Worm (Caenorhabditis elegans): ENCODE measurements around the gene Y1B5A.1.

The Y1B5A.1 gene

DNA sequence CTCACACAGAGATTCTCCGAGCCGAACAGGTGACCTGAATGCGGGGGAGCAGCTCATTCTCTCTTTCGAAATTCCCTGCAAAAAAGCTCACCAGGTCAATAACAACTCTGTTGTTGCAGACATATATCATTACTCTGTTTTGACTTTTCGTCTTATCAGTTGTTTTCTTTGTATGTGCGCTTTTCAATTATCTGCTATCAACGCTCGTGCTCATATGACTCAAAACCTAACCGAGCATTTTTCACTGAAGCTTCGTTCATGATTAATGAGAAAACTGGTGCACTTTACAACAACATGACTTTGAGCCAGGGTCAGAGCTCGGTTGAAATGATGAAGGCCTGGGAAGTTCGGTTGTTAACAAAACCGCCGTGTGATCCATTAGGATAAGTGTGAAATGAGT is 8.7 kb upstream of the Y1B5A.1 start:
- no peak for TF ChIP-seq ceh-40 (GFP tag; IDR thresholded peaks at IDR 0.05)
- no peak for TF ChIP-seq hmg-20 (GFP tag; IDR thresholded peaks at IDR 0.05)
- TF ChIP-seq lin-35 (GFP tag; optimal IDR thresholded peaks at IDR 0.05) = no peak
- TF ChIP-seq akir-1 (GFP tag; optimal IDR thresholded peaks at IDR 0.05) = no peak
- TF ChIP-seq athp-1 (tag; optimal IDR thresholded peaks at IDR 0.05) = no peak
- no peak for TF ChIP-seq ztf-26 (tag; optimal IDR thresholded peaks at IDR 0.05)
- TF ChIP-seq snpc-1.3 (tag; optimal IDR thresholded peaks at IDR 0.05; ENCODE audit: insufficient read depth) = no peak
- TF ChIP-seq F52B5.7 (tag; optimal IDR thresholded peaks at IDR 0.05) = no peak
- TF ChIP-seq snpc-4 (GFP tag; optimal IDR thresholded peaks at IDR 0.05) = no peak
- no peak for TF ChIP-seq snpc-4 (tag; optimal IDR thresholded peaks at IDR 0.05)
- TF ChIP-seq C17E4.6 (GFP tag; IDR thresholded peaks at IDR 0.05) = no peak
- no peak for TF ChIP-seq rcor-1 (GFP tag; IDR thresholded peaks at IDR 0.05)

DNA sequence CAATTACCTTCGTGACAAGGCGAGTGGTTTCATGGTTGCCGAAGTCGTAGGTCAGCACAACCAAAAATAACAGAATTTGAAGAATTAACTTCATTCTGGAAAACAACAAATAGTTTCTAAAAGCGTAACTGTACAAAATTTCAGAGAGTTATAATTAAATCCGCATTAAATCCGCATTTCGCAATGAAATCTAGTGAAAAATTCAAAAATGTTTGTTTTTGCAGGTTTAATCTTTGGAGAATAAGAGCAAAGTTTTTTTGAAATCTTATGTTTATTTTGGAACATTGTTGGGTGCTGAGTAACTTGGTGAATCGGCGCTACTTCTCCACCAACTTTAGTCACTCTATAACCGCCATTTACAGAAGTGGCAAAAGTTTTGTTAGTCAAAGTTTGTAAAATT is 745 bp downstream of the Y1B5A.1 start, which contains the start of gene C36B7.4:
Gene C36B7.4 (minus strand): TSS at position 101 of the 400 bp plus-strand sequence.
- TF ChIP-seq ceh-40 (GFP tag; IDR thresholded peaks at IDR 0.05) (no peak), F23B12.7 (tag; optimal IDR thresholded peaks at IDR 0.05; ENCODE audit: insufficient read depth) (no peak), somi-1 (GFP tag; optimal IDR thresholded peaks at IDR 0.05) (no peak), him-1 (tag; optimal IDR thresholded peaks at IDR 0.05) (no peak), egl-18 (GFP tag; IDR thresholded peaks at IDR 0.05) (no peak), hrde-1 (tag; optimal IDR thresholded peaks at IDR 0.05; ENCODE audit: borderline replicate concordance) (no peak)

DNA sequence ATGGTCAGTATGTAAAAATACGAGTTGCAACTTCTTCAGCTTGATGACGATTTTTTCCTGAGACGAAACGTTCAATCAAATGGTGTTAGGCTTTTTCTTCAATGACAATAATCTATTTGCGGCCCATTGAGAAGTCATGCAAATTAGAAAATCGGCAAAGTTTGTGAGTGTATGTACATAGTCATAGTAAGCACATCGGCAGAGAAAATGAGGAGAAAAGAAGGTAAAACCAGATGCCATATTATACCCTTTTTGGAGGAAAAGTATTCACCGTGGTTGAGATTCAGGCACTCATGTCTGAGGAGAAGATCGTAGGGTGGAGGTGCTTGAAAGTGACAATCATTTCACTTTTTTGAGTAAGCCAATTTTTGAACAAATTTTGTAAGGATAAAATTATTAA is 11.2 kb downstream of the Y1B5A.1 start, which contains the start of gene C36B7.5:
Gene C36B7.5 (minus strand): TSS at position 101 of the 400 bp plus-strand sequence.
- TF ChIP-seq bed-1 (GFP tag; IDR thresholded peaks at IDR 0.05) (no peak), lsy-27 (tag; optimal IDR thresholded peaks at IDR 0.05; ENCODE audit: borderline replicate concordance, insufficient read depth) (no peak), ekl-4 (GFP tag; IDR thresholded peaks at IDR 0.05) (no peak), dpff-1 (tag; optimal IDR thresholded peaks at IDR 0.05) (no peak), sea-2 (GFP tag; IDR thresholded peaks at IDR 0.05) (no peak), nhr-27 (tag; optimal IDR thresholded peaks at IDR 0.05) (no peak), D2030.7 (GFP tag; IDR thresholded peaks at IDR 0.05) (no peak), lin-54 (GFP tag; optimal IDR thresholded peaks at IDR 0.05) (no peak), aptf-3 (GFP tag; IDR thresholded peaks at IDR 0.05) (no peak), atf-7 (tag; optimal IDR thresholded peaks at IDR 0.05) (no peak), lir-1 (GFP tag; conservative IDR thresholded peaks at IDR 0.05) (no peak), dpl-1 (GFP tag; optimal IDR thresholded peaks at IDR 0.05) (no peak), ama-1 (optimal IDR thresholded peaks at IDR 0.05) (no peak), ama-1 (GFP tag; optimal IDR thresholded peaks at IDR 0.05) (no peak), him-1 (tag; optimal IDR thresholded peaks at IDR 0.05) (no peak), lin-35 (GFP tag; optimal IDR thresholded peaks at IDR 0.05) (no peak), ztf-28 (GFP tag; IDR thresholded peaks at IDR 0.05) (no peak), attf-6 (GFP tag; IDR thresholded peaks at IDR 0.05) (no peak), sdz-38 (tag; optimal IDR thresholded peaks at IDR 0.05) (no peak), Y67H2A.10 (GFP tag; conservative IDR thresholded peaks at IDR 0.05) (no peak), F23B12.7 (tag; optimal IDR thresholded peaks at IDR 0.05; ENCODE audit: insufficient read depth) (no peak)

DNA sequence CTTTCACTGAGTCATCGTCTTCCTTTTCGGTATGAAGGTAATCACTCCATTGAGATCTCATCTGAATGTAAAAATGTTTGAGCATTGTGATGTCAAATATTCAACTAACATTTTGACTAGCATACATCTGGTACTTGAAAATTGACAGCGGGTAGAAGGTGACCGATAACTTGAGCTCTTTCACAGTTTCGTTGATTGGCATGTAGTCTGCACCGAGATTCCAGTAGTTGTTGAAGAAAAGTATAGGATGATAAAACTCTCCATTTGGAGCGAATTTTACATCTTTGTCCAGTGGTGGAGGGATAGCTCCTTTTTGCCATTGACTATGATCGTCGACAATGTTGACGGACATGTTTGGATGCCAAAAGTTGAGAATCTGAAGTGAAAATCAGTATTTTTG is 13.9 kb downstream of the Y1B5A.1 start:
- TF ChIP-seq rec-8 (tag; optimal IDR thresholded peaks at IDR 0.05) = no peak
- TF ChIP-seq B0019.2 (GFP tag; conservative IDR thresholded peaks at IDR 0.05) = no peak
- TF ChIP-seq lsl-1 (GFP tag; optimal IDR thresholded peaks at IDR 0.05) = no peak
- no peak for TF ChIP-seq mxl-1 (tag; optimal IDR thresholded peaks at IDR 0.05)
- TF ChIP-seq mcd-1 (GFP tag; IDR thresholded peaks at IDR 0.05) = no peak
- no peak for TF ChIP-seq let-607 (tag; optimal IDR thresholded peaks at IDR 0.05)
